Worm (Caenorhabditis elegans) whole organism, mixed stage, embryonic: Measurements from ENCODE around the gene gcy-13.

ENCODE experiments used
- lsy-2 ChIP-seq: fragments of 150-350 bp; optimal IDR thresholded peaks from 2 replicates; lab custom pipeline; 2014; ENCODE audit warnings: missing biosample characterization, missing genetic modification characterization
- unc-62 ChIP-seq: fragments of 150-350 bp; optimal IDR thresholded peaks from 2 replicates; lab custom pipeline; 2014; ENCODE audit warnings: missing biosample characterization, missing genetic modification reagents, missing genetic modification characterization

- TF ChIP-seq lsy-2 (no peak), unc-62 (GFP tag; lab: Kevin White, UChicago) (no peak)
These were observed 49.0 kb downstream of the gcy-13 start for ce11 chrV:12320274-12320839.
